Fruit fly (Drosophila melanogaster): ENCODE data around the gene CG46306.
A peak's percentile ranks its signal among the peaks of the same experiment; 100 is the strongest.

The CG46306 gene

DNA sequence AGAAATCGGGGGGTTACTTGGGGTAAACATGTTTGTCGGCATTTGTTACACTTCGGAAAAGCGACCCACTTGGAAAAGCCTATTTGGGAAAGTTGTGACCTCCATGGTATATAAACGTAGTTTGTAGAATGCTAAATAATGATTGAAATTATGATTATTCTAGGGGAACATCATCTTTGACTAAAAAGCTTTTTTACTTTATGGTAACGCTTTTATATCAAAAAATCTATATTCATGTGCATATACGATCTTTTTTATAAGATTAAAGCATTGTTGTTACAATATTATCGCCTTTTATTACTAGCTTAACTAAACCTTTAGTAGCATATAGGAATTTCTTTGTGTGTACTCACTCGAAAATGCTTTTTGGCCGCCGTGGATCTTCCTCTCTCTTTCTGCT lies 1.1 kb downstream of the CG46306 start (continued):
- no peak for TF ChIP-seq CG1233 (GFP tag; optimal IDR thresholded peaks at IDR 0.05)
- TF ChIP-seq CG9727 (GFP tag; optimal IDR thresholded peaks at IDR 0.05), result peak; percentile 25
- TF ChIP-seq sc (optimal IDR thresholded peaks at IDR 0.05), result no peak
- peak; percentile 10 for TF ChIP-seq sc (GFP tag; optimal IDR thresholded peaks at IDR 0.05)
- TF ChIP-seq Hand (GFP tag; optimal IDR thresholded peaks at IDR 0.05), result no peak
- TF ChIP-seq scrt (GFP tag; optimal IDR thresholded peaks at IDR 0.05), result no peak
- TF ChIP-seq CG11723 (GFP tag; optimal IDR thresholded peaks at IDR 0.05), result peak; percentile 32
- no peak for TF ChIP-seq knrl (GFP tag; IDR thresholded peaks at IDR 0.05; ENCODE audit: partially characterized antibody)
- TF ChIP-seq tx (GFP tag; optimal IDR thresholded peaks at IDR 0.05), result no peak
- no peak for TF ChIP-seq CG30020 (tag; optimal IDR thresholded peaks at IDR 0.05)
- TF ChIP-seq CG13775 (GFP tag; optimal IDR thresholded peaks at IDR 0.05), result no peak
- TF ChIP-seq CG1602 (GFP tag; optimal IDR thresholded peaks at IDR 0.05), result no peak
- TF ChIP-seq CG14441 (GFP tag; IDR thresholded peaks at IDR 0.05), result peak; percentile 53
- TF ChIP-seq Mrtf (GFP tag; IDR thresholded peaks at IDR 0.05), result no peak
- TF ChIP-seq CG33557 (GFP tag; optimal IDR thresholded peaks at IDR 0.05), result no peak
- no peak for TF ChIP-seq CG7987 (GFP tag; optimal IDR thresholded peaks at IDR 0.05)
- no peak for TF ChIP-seq CG10565 (GFP tag; optimal IDR thresholded peaks at IDR 0.05)
- no peak for TF ChIP-seq CG3726 (GFP tag; IDR thresholded peaks at IDR 0.05)
- no peak for TF ChIP-seq dm (GFP tag; optimal IDR thresholded peaks at IDR 0.05)
- TF ChIP-seq CG2120 (GFP tag; optimal IDR thresholded peaks at IDR 0.05), result peak; percentile 60
- peak; percentile 41 for TF ChIP-seq lmd (GFP tag; IDR thresholded peaks at IDR 0.05)
- TF ChIP-seq sr (GFP tag; IDR thresholded peaks at IDR 0.05), result no peak
- TF ChIP-seq HLH54F (GFP tag; optimal IDR thresholded peaks at IDR 0.05), result no peak
- TF ChIP-seq crc (GFP tag; optimal IDR thresholded peaks at IDR 0.05), result no peak
- TF ChIP-seq CG1024 (GFP tag; IDR thresholded peaks at IDR 0.05), result no peak
- peak; percentile 17 for TF ChIP-seq kay (GFP tag; optimal IDR thresholded peaks at IDR 0.05)
- no peak for TF ChIP-seq CG6791 (GFP tag; IDR thresholded peaks at IDR 0.05; ENCODE audit: partially characterized antibody)
- no peak for TF ChIP-seq CG4328 (GFP tag; optimal IDR thresholded peaks at IDR 0.05)
- TF ChIP-seq z (GFP tag; IDR thresholded peaks at IDR 0.05), result no peak
- no peak for TF ChIP-seq CG30431 (GFP tag; optimal IDR thresholded peaks at IDR 0.05)
- TF ChIP-seq tgo (GFP tag; IDR thresholded peaks at IDR 0.05), result peak; percentile 56
- TF ChIP-seq Xrp1 (GFP tag; IDR thresholded peaks at IDR 0.05), result 0 out of 2 replicates have a peak, but pooled peaks have one; percentile 25
- peak; percentile 13 for TF ChIP-seq CG18599 (GFP tag; optimal IDR thresholded peaks at IDR 0.05)
- TF ChIP-seq Fer2 (tag; optimal IDR thresholded peaks at IDR 0.05), result no peak
- TF ChIP-seq Antp (GFP tag; optimal IDR thresholded peaks at IDR 0.05), result no peak
- no peak for TF ChIP-seq CG14667 (GFP tag; IDR thresholded peaks at IDR 0.05)
- no peak for TF ChIP-seq Dad (GFP tag; optimal IDR thresholded peaks at IDR 0.05)
- TF ChIP-seq nom (GFP tag; optimal IDR thresholded peaks at IDR 0.05), result no peak
- no peak for TF ChIP-seq CG4360 (GFP tag; IDR thresholded peaks at IDR 0.05)
- no peak for TF ChIP-seq CG10462 (GFP tag; optimal IDR thresholded peaks at IDR 0.05)
- no peak for TF ChIP-seq mirr (GFP tag; optimal IDR thresholded peaks at IDR 0.05)
- TF ChIP-seq CHES-1-like (GFP tag; optimal IDR thresholded peaks at IDR 0.05), result no peak
- no peak for TF ChIP-seq CG15011 (GFP tag; optimal IDR thresholded peaks at IDR 0.05)
- no peak for TF ChIP-seq dan (GFP tag; IDR thresholded peaks at IDR 0.05)
- TF ChIP-seq Mad (GFP tag; optimal IDR thresholded peaks at IDR 0.05), result no peak
- TF ChIP-seq zen (tag; optimal IDR thresholded peaks at IDR 0.05), result no peak
- TF ChIP-seq CG32532 (GFP tag; IDR thresholded peaks at IDR 0.05), result peak; percentile 37; the same call in 1 of the 2 replicates
- TF ChIP-seq hkb (optimal IDR thresholded peaks at IDR 0.05), result no peak
- 0 out of 2 replicates have a peak, but pooled peaks have one; percentile 32 for TF ChIP-seq hkb (GFP tag; IDR thresholded peaks at IDR 0.05)
- TF ChIP-seq gsb (GFP tag; IDR thresholded peaks at IDR 0.05), result no peak
- no peak for TF ChIP-seq Dp (GFP tag; optimal IDR thresholded peaks at IDR 0.05)
- peak; percentile 48 for TF ChIP-seq CG9817 (tag; optimal IDR thresholded peaks at IDR 0.05)
- TF ChIP-seq CG10267 (tag; optimal IDR thresholded peaks at IDR 0.05), result no peak

Data from whole organism, embryonic.